Worm (Caenorhabditis elegans) whole organism, L2 larva: Measurements from ENCODE around the gene nhr-127.

Experiments used
- F13H6.1 ChIP-seq: sonication (generic microtip); optimal IDR thresholded peaks from 2 replicates; lab custom pipeline; 2016; ENCODE audit warnings: missing genetic modification characterization, missing compliant biosample characterization
- crh-2 ChIP-seq: sonication (generic microtip); optimal IDR thresholded peaks from 2 replicates; lab custom pipeline; 2017; ENCODE audit warnings: missing biosample characterization, missing genetic modification characterization
- egl-27 ChIP-seq: sonication (generic microtip); optimal IDR thresholded peaks from 3 replicates; lab custom pipeline; 2017; ENCODE audit warnings: missing biosample characterization, missing genetic modification reagents, missing genetic modification characterization
- lin-11 ChIP-seq: fragments of 150-350 bp; sonication (generic microtip); optimal IDR thresholded peaks from 2 replicates; lab custom pipeline; 2014; ENCODE audit warnings: missing biosample characterization, missing genetic modification characterization, inconsistent platforms, mixed read lengths
- lin-39 ChIP-seq: fragments of 150-350 bp; optimal IDR thresholded peaks from 2 replicates; lab custom pipeline; 2014; ENCODE audit warnings: missing biosample characterization, missing genetic modification reagents, missing genetic modification characterization
- nhr-12 ChIP-seq: fragments of 150-350 bp; optimal IDR thresholded peaks from 2 replicates; lab custom pipeline; 2014; ENCODE audit warnings: missing biosample characterization, missing genetic modification characterization
- nhr-237 ChIP-seq: fragments of 150-350 bp; optimal IDR thresholded peaks from 2 replicates; lab custom pipeline; 2014; ENCODE audit warnings: missing biosample characterization, missing genetic modification characterization
- peb-1 ChIP-seq: fragments of 150-350 bp; optimal IDR thresholded peaks from 2 replicates; lab custom pipeline; 2014; ENCODE audit warnings: missing biosample characterization, missing genetic modification characterization
- snpc-4 ChIP-seq: fragments of 150-350 bp; optimal IDR thresholded peaks from 2 replicates; lab custom pipeline; 2014; ENCODE audit warnings: missing biosample characterization, missing genetic modification characterization
- unc-62 ChIP-seq: fragments of 150-350 bp; optimal IDR thresholded peaks from 2 replicates; lab custom pipeline; 2014; ENCODE audit warnings: missing biosample characterization, missing genetic modification reagents, missing genetic modification characterization

- TF ChIP-seq nhr-12, result no peak
- no peak for TF ChIP-seq F13H6.1
- TF ChIP-seq lin-39 (tag; lab: Kevin White, UChicago), result no peak
- TF ChIP-seq lin-11 (tag; lab: Kevin White, UChicago), result no peak
- TF ChIP-seq egl-27 (tag; lab: Kevin White, UChicago), result no peak
- TF ChIP-seq unc-62 (GFP tag; lab: Kevin White, UChicago), result no peak
- no peak for TF ChIP-seq nhr-237 (tag; lab: Kevin White, UChicago)
- TF ChIP-seq snpc-4 (tag; lab: Kevin White, UChicago), result no peak
- TF ChIP-seq peb-1, result no peak
- TF ChIP-seq crh-2, result no peak
Measured at ce11 chrV:16232180-16232579, 27.6 kb upstream of the nhr-127 start, which contains the start of gene gst-22.
